Fruit fly (Drosophila melanogaster): ENCODE results near the gene lmgA.

lmgA gene

DNA sequence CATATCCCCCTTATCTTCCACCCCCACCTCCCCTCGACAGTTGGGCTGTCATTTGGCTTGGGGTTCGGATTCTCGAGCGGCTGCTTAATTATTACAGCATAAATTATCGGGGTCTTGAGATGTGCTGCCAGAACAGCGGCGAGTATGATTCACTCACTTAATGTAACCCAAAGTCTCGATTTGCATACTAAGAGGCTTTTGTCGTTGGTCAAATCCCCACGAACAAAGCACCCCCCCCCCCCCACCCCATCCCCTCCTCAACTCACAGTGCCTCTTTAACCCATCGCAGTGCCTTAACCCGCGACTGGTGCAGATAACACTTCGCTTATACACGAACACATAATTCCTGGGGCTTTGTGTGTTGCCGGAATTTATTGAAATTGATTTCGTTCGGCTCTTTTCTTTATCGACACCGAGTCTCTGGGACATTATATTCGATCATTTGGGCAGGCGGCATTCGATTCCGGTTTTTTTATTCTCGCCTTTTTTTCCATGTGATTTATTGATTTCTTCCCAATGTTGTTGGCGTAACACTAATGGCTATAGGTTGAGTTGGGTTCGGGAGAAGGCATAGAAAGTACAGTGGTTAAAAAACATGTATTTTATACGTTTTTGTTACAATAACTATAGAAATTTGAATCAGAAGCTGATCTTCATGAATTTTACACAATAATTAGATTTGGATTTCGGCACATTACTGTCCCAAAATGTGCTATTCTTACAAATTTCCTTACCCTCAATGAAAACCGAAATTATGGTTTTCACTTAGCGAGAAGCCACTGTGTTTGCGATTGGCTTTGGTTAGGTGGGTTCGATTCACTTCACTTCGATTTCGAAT, 25.6 kb upstream of the lmgA start (continued):
- TF ChIP-seq z (GFP tag; IDR thresholded peaks at IDR 0.05) = no peak
- TF ChIP-seq trem (tag; optimal IDR thresholded peaks at IDR 0.05) = no peak
- peak; percentile 7 for TF ChIP-seq pnt (GFP tag; optimal IDR thresholded peaks at IDR 0.05)
- TF ChIP-seq her (GFP tag; optimal IDR thresholded peaks at IDR 0.05) = peak; percentile 45
- TF ChIP-seq Drgx (GFP tag; IDR thresholded peaks at IDR 0.05) = no peak
- TF ChIP-seq CG10209 (GFP tag; optimal IDR thresholded peaks at IDR 0.05) = no peak
- TF ChIP-seq CG32772 (GFP tag; IDR thresholded peaks at IDR 0.05) = no peak
- no peak for TF ChIP-seq CG33213 (GFP tag; optimal IDR thresholded peaks at IDR 0.05)
- TF ChIP-seq lbe (GFP tag; optimal IDR thresholded peaks at IDR 0.05) = no peak
- TF ChIP-seq btn (GFP tag; optimal IDR thresholded peaks at IDR 0.05) = no peak
- TF ChIP-seq ems (GFP tag; optimal IDR thresholded peaks at IDR 0.05) = no peak
- TF ChIP-seq Hsf (GFP tag; optimal IDR thresholded peaks at IDR 0.05) = peak; percentile 76
- no peak for TF ChIP-seq pzg (GFP tag; optimal IDR thresholded peaks at IDR 0.05)
- no peak for TF ChIP-seq CG6813 (GFP tag; optimal IDR thresholded peaks at IDR 0.05)
- TF ChIP-seq HLH4C (GFP tag; IDR thresholded peaks at IDR 0.05; ENCODE audit: partially characterized antibody) = 0 out of 3 replicates have a peak, but pooled peaks have one; percentile 33
- peak; percentile 61 for TF ChIP-seq CG2678 (tag; optimal IDR thresholded peaks at IDR 0.05)
- peak; percentile 35 for TF ChIP-seq gcm2 (GFP tag; optimal IDR thresholded peaks at IDR 0.05)
- peak; percentile 27 for TF ChIP-seq CG15269 (tag; optimal IDR thresholded peaks at IDR 0.05)
- peak; percentile 81 for TF ChIP-seq oc (tag; optimal IDR thresholded peaks at IDR 0.05)
- no peak for TF ChIP-seq CG8765 (GFP tag; IDR thresholded peaks at IDR 0.05)
- peak; percentile 73 for TF ChIP-seq CG17328 (GFP tag; IDR thresholded peaks at IDR 0.05)
- peak; percentile 48; the same call in 1 of the 3 replicates for TF ChIP-seq dysf (GFP tag; IDR thresholded peaks at IDR 0.05)
- peak; percentile 69 for TF ChIP-seq row (GFP tag; IDR thresholded peaks at IDR 0.05)
- TF ChIP-seq yki (optimal IDR thresholded peaks at IDR 0.05) = no peak
- TF ChIP-seq zen2 (GFP tag; IDR thresholded peaks at IDR 0.05; ENCODE audit: partially characterized antibody) = no peak
- peak; percentile 94 for TF ChIP-seq sens (GFP tag)
- TF ChIP-seq hb (GFP tag; IDR thresholded peaks at IDR 0.05; ENCODE audit: partially characterized antibody) = no peak
- TF ChIP-seq dimm (GFP tag; IDR thresholded peaks at IDR 0.05) = no peak
- TF ChIP-seq rib (GFP tag; IDR thresholded peaks at IDR 0.05) = no peak; the same call in 1 of the 2 replicates
- no peak for TF ChIP-seq CG43689 (GFP tag; IDR thresholded peaks at IDR 0.05)
- TF ChIP-seq Max (GFP tag; optimal IDR thresholded peaks at IDR 0.05) = no peak
- TF ChIP-seq salm (tag; optimal IDR thresholded peaks at IDR 0.05) = no peak
- TF ChIP-seq NK7.1 (GFP tag; optimal IDR thresholded peaks at IDR 0.05) = no peak
- TF ChIP-seq Hr51 (GFP tag; optimal IDR thresholded peaks at IDR 0.05) = peak in 1 of 2 experiments; percentile 13
- peak; percentile 68 for TF ChIP-seq D19A (tag; optimal IDR thresholded peaks at IDR 0.05)
- peak; percentile 60 for TF ChIP-seq CoRest (tag; optimal IDR thresholded peaks at IDR 0.05)
- no peak for TF ChIP-seq HmgD (GFP tag; optimal IDR thresholded peaks at IDR 0.05)
- no peak for TF ChIP-seq Hr3 (GFP tag; optimal IDR thresholded peaks at IDR 0.05)
- no peak; the same call in 1 of the 2 replicates for TF ChIP-seq klu (GFP tag; IDR thresholded peaks at IDR 0.05)
- no peak for TF ChIP-seq Nf-YC (tag; optimal IDR thresholded peaks at IDR 0.05)
- no peak for TF ChIP-seq ham (GFP tag; IDR thresholded peaks at IDR 0.05)
- TF ChIP-seq az2 (GFP tag; optimal IDR thresholded peaks at IDR 0.05) = peak; percentile 72
- no peak for TF ChIP-seq sc (optimal IDR thresholded peaks at IDR 0.05)
- peak; percentile 47 for TF ChIP-seq sc (GFP tag; optimal IDR thresholded peaks at IDR 0.05)
- no peak for TF ChIP-seq hbn (GFP tag; IDR thresholded peaks at IDR 0.05; ENCODE audit: partially characterized antibody)
- TF ChIP-seq CG6175 (GFP tag; IDR thresholded peaks at IDR 0.05) = no peak
- TF ChIP-seq lola (GFP tag; optimal IDR thresholded peaks at IDR 0.05) = peak in 1 of 3 experiments; percentile 64
- TF ChIP-seq chn (GFP tag; optimal IDR thresholded peaks at IDR 0.05) = peak; percentile 3
- TF ChIP-seq CG1602 (GFP tag; optimal IDR thresholded peaks at IDR 0.05) = peak; percentile 39
- TF ChIP-seq CG16813 (GFP tag; IDR thresholded peaks at IDR 0.05; ENCODE audit: partially characterized antibody) = no peak
